Worm (Caenorhabditis elegans) whole organism, L4 larva: ENCODE data around the gene F56D6.21.

ENCODE experiments used
- F26F4.8 ChIP-seq: fragments of 200-800 bp; sonication (Bioruptor generic); conservative IDR thresholded peaks from 2 replicates; pipeline ENCODE4 v1.3.6; 2022; ENCODE audit warnings: missing genetic modification characterization, missing compliant biosample characterization
- F44E2.7 ChIP-seq: fragments of 200-800 bp; sonication (Bioruptor generic); IDR thresholded peaks from 2 replicates; pipeline ENCODE4 v2.1.2; 2022; ENCODE audit warnings: missing genetic modification characterization, missing compliant biosample characterization
- R02D3.7 ChIP-seq: fragments of 150-350 bp; sonication (generic microtip); optimal IDR thresholded peaks from 3 replicates; lab custom pipeline; 2014; ENCODE audit warnings: missing biosample characterization, missing genetic modification characterization
- Y75B8A.6 ChIP-seq: fragments of 200-800 bp; sonication (Bioruptor generic); IDR thresholded peaks from 2 replicates; pipeline ENCODE4 v1.3.6; 2022; ENCODE audit warnings: missing genetic modification reagents, missing genetic modification characterization, missing compliant biosample characterization
- ZK337.2 ChIP-seq: fragments of 200-800 bp; sonication (Bioruptor generic); IDR thresholded peaks from 2 replicates; pipeline ENCODE4 v1.3.6; 2022; ENCODE audit warnings: missing genetic modification reagents, missing genetic modification characterization, missing compliant biosample characterization
- ZK546.5 ChIP-seq, 2 experiments: sonication (generic microtip); optimal IDR thresholded peaks; 2 replicates each; lab custom pipeline; 2017; ENCODE audit warnings: missing biosample characterization in 2 of 2, missing genetic modification characterization in 2 of 2
- aha-1 ChIP-seq: fragments of 150-350 bp; peaks from one replicate; lab custom pipeline; 2014; ENCODE audit warnings: missing biosample characterization, missing genetic modification characterization
- ceh-28 ChIP-seq: fragments of 150-350 bp; optimal IDR thresholded peaks from 2 replicates; lab custom pipeline; 2014; ENCODE audit warnings: missing biosample characterization, missing genetic modification reagents, missing genetic modification characterization
- daf-19 ChIP-seq: fragments of 200-800 bp; sonication (Bioruptor generic); conservative IDR thresholded peaks from 2 replicates; pipeline ENCODE4 v1.3.6; 2022; ENCODE audit warnings: missing genetic modification characterization, missing compliant biosample characterization
- duxl-1 ChIP-seq: sonication (generic microtip); optimal IDR thresholded peaks from 2 replicates; lab custom pipeline; 2016; ENCODE audit warnings: mild to moderate bottlenecking, missing genetic modification characterization, moderate library complexity, missing compliant biosample characterization; ENCODE audit not compliant: poor library complexity
- fkh-10 ChIP-seq: fragments of 150-350 bp; optimal IDR thresholded peaks from 2 replicates; lab custom pipeline; 2014; ENCODE audit warnings: missing biosample characterization, missing genetic modification reagents, missing genetic modification characterization
- fos-1 ChIP-seq: fragments of 150-350 bp; optimal IDR thresholded peaks from 2 replicates; lab custom pipeline; 2014; ENCODE audit warnings: missing biosample characterization, missing genetic modification characterization
- gei-8 ChIP-seq: fragments of 200-800 bp; sonication (Bioruptor generic); optimal IDR thresholded peaks from 2 replicates; lab custom pipeline; 2018; ENCODE audit warnings: mild to moderate bottlenecking, missing genetic modification characterization, missing compliant biosample characterization
- jun-1 ChIP-seq: fragments of 150-350 bp; optimal IDR thresholded peaks from 2 replicates; lab custom pipeline; 2014; ENCODE audit warnings: missing biosample characterization, missing genetic modification reagents, missing genetic modification characterization
- lim-7 ChIP-seq: fragments of 200-800 bp; sonication (Bioruptor generic); IDR thresholded peaks from 2 replicates; pipeline ENCODE4 v1.3.6; 2022; ENCODE audit warnings: missing genetic modification characterization, missing compliant biosample characterization
- lin-29 ChIP-seq: fragments of 200-800 bp; sonication (Bioruptor generic); IDR thresholded peaks from 2 replicates; pipeline ENCODE4 v1.3.6; 2022; ENCODE audit warnings: missing genetic modification reagents, missing genetic modification characterization, missing compliant biosample characterization
- lin-39 ChIP-seq: fragments of 150-350 bp; optimal IDR thresholded peaks from 2 replicates; lab custom pipeline; 2014; ENCODE audit warnings: missing biosample characterization, missing genetic modification reagents, missing genetic modification characterization
- lir-3 ChIP-seq: sonication (generic microtip); optimal IDR thresholded peaks from 2 replicates; lab custom pipeline; 2016; ENCODE audit warnings: mild to moderate bottlenecking, missing genetic modification characterization, missing compliant biosample characterization
- lsy-2 ChIP-seq, 2 experiments: fragments of 150-350 bp in 1 of 2; sonication (generic microtip) in 1 of 2; optimal IDR thresholded peaks; 2 replicates each; lab custom pipeline; 2014 to 2017; ENCODE audit warnings: missing biosample characterization in 2 of 2, missing genetic modification characterization in 2 of 2
- mes-2 ChIP-seq: sonication (generic microtip); optimal IDR thresholded peaks from 2 replicates; lab custom pipeline; 2016; ENCODE audit warnings: missing genotype, mild to moderate bottlenecking, missing genetic modification characterization, missing compliant biosample characterization; ENCODE audit not compliant: poor library complexity, severe bottlenecking
- nhr-11 ChIP-seq: fragments of 150-350 bp; optimal IDR thresholded peaks from 2 replicates; lab custom pipeline; 2014; ENCODE audit warnings: missing biosample characterization, missing genetic modification characterization
- pha-4 ChIP-seq, 2 experiments: fragments of 150-350 bp in 1 of 2; fragments of 200-800 bp in 1 of 2; sonication (Bioruptor generic) in 1 of 2; IDR thresholded peaks in 1 of 2; optimal IDR thresholded peaks in 1 of 2; 2 replicates each; pipeline versions ENCODE4 v1.3.6 to Lab custom; 2014 to 2022; ENCODE audit warnings: missing genetic modification characterization in 2 of 2, missing genetic modification reagents in 2 of 2, missing biosample characterization in 1 of 2, missing compliant biosample characterization in 1 of 2
- rbr-2 ChIP-seq: sonication (generic microtip); optimal IDR thresholded peaks from 2 replicates; lab custom pipeline; 2016; ENCODE audit warnings: missing genotype, missing genetic modification characterization, missing compliant biosample characterization
- set-16 ChIP-seq: fragments of 200-800 bp; sonication (Bioruptor generic); IDR thresholded peaks from 2 replicates; pipeline ENCODE4 v1.3.6; 2022; ENCODE audit warnings: missing genetic modification reagents, missing genetic modification characterization, missing compliant biosample characterization
- skn-1 ChIP-seq: fragments of 150-350 bp; optimal IDR thresholded peaks from 2 replicates; lab custom pipeline; 2014; ENCODE audit warnings: missing biosample characterization, missing genetic modification characterization
- snpc-1.2 ChIP-seq: fragments of 200-800 bp; sonication (Bioruptor generic); IDR thresholded peaks from 2 replicates; pipeline ENCODE4 v1.3.6; 2022; ENCODE audit warnings: missing genetic modification reagents, missing genetic modification characterization, missing compliant biosample characterization
- snpc-4 ChIP-seq: fragments of 150-350 bp; optimal IDR thresholded peaks from 2 replicates; lab custom pipeline; 2014; ENCODE audit warnings: missing biosample characterization, missing genetic modification characterization
- tag-97 ChIP-seq: fragments of 200-800 bp; sonication (Bioruptor generic); IDR thresholded peaks from 2 replicates; pipeline ENCODE4 v1.3.6; 2022; ENCODE audit warnings: missing genetic modification characterization, missing compliant biosample characterization
- unc-62 ChIP-seq, 3 experiments: fragments of 150-350 bp in 1 of 3; sonication (generic microtip); optimal IDR thresholded peaks in 2 of 3; peaks in 1 of 3; 1 replicate in 1 of 3; 2 replicates in 2 of 3; lab custom pipeline; 2014 to 2017; ENCODE audit warnings: missing biosample characterization in 3 of 3, missing genetic modification characterization in 3 of 3, missing genetic modification reagents in 3 of 3, missing genotype in 1 of 3
- vab-7 ChIP-seq: fragments of 200-800 bp; sonication (Bioruptor generic); IDR thresholded peaks from 2 replicates; pipeline ENCODE4 v1.3.6; 2022; ENCODE audit warnings: missing genetic modification reagents, missing genetic modification characterization, missing compliant biosample characterization
- zfp-2 ChIP-seq: sonication (generic microtip); optimal IDR thresholded peaks from 2 replicates; lab custom pipeline; 2016; ENCODE audit warnings: mild to moderate bottlenecking, missing genetic modification characterization, missing compliant biosample characterization
- ztf-11 ChIP-seq: fragments of 150-350 bp; optimal IDR thresholded peaks from 2 replicates; lab custom pipeline; 2014; ENCODE audit warnings: missing biosample characterization, missing genetic modification characterization
- ztf-7 ChIP-seq: fragments of 150-350 bp; optimal IDR thresholded peaks from 2 replicates; lab custom pipeline; 2014; ENCODE audit warnings: missing biosample characterization, missing genetic modification characterization

Gene F56D6.21

ce11 chrIV:3904620-3905019, at the start of gene F56D6.21:
Gene F56D6.21 (plus strand): TSS chrIV:3904920.
- TF ChIP-seq tag-97 (no peak), skn-1 (no peak), ztf-11 (tag; lab: Kevin White, UChicago) (no peak), F26F4.8 (GFP tag; lab: Robert Waterston, UW) (no peak), fkh-10 (GFP tag; lab: Kevin White, UChicago) (no peak), lin-39 (tag; lab: Kevin White, UChicago) (no peak), unc-62 (GFP tag; optimal IDR thresholded peaks at IDR 0.05 in 1 of 2; lab: Kevin White, UChicago) (no peak), unc-62 (tag; optimal IDR thresholded peaks at IDR 0.05; lab: Kevin White, UChicago) (no peak), aha-1 (no peak), ztf-7 (tag; lab: Kevin White, UChicago) (no peak), vab-7 (GFP tag; lab: Robert Waterston, UW) (no peak), lim-7 (GFP tag; lab: Robert Waterston, UW) (no peak), mes-2 (tag; lab: Kevin White, UChicago) (no peak), lsy-2 (tag; optimal IDR thresholded peaks at IDR 0.05; lab: Kevin White, UChicago) (no peak)

ce11 chrIV:3855543-3855942, 49.2 kb upstream of the F56D6.21 start, which contains the start of gene zag-1:
Gene zag-1 (plus strand): TSS chrIV:3855843.
- TF ChIP-seq F44E2.7 (GFP tag; lab: Robert Waterston, UW) (no peak), fos-1 (tag; lab: Kevin White, UChicago) (peak; percentile 61)

ce11 chrIV:3856190-3856589, 48.5 kb upstream of the F56D6.21 start:
- TF ChIP-seq set-16 (GFP tag; lab: Robert Waterston, UW) (peak; percentile 25; the same call in 1 of the 2 replicates), pha-4 (GFP tag; IDR thresholded peaks at IDR 0.05; lab: Robert Waterston, UW) (no peak), pha-4 (tag; optimal IDR thresholded peaks at IDR 0.05; lab: Kevin White, UChicago) (no peak)

ce11 chrIV:3857999-3858552, 46.6 kb upstream of the F56D6.21 start:
- TF ChIP-seq unc-62 (GFP tag; optimal IDR thresholded peaks at IDR 0.05 in 1 of 2; lab: Kevin White, UChicago): peak in 1 of 2 experiments; percentile 95
- no peak for TF ChIP-seq unc-62 (tag; optimal IDR thresholded peaks at IDR 0.05; lab: Kevin White, UChicago)
- TF ChIP-seq tag-97: no peak
- no peak for TF ChIP-seq lir-3 (tag; lab: Kevin White, UChicago)
- no peak for TF ChIP-seq R02D3.7

- TF ChIP-seq set-16 (GFP tag; lab: Robert Waterston, UW): peak; percentile 70; the same call in 1 of the 2 replicates
- no peak for TF ChIP-seq zfp-2 (tag; lab: Kevin White, UChicago)
- TF ChIP-seq, all 104 proteins: peak for 1
Observed at ce11 chrIV:3859552-3859951, 45.2 kb upstream of the F56D6.21 start.

ce11 chrIV:3860419-3860818, 44.3 kb upstream of the F56D6.21 start:
- TF ChIP-seq skn-1: no peak
- no peak for TF ChIP-seq gei-8
- no peak for TF ChIP-seq jun-1 (tag; lab: Kevin White, UChicago)
- no peak for TF ChIP-seq duxl-1 (tag; lab: Kevin White, UChicago)
- TF ChIP-seq snpc-4 (tag; lab: Kevin White, UChicago): no peak
- no peak for TF ChIP-seq rbr-2 (tag; lab: Kevin White, UChicago)
- TF ChIP-seq Y75B8A.6: no peak
- TF ChIP-seq fos-1 (tag; lab: Kevin White, UChicago): no peak
- no peak for TF ChIP-seq ceh-28 (tag; lab: Kevin White, UChicago)
- no peak for TF ChIP-seq ZK546.5 (tag; optimal IDR thresholded peaks at IDR 0.05; lab: Kevin White, UChicago)

ce11 chrIV:3862948-3863347, 41.8 kb upstream of the F56D6.21 start:
- peak; percentile 90 for TF ChIP-seq aha-1
- TF ChIP-seq lin-29: no peak
- no peak for TF ChIP-seq daf-19 (GFP tag; lab: Robert Waterston, UW)
- TF ChIP-seq nhr-11: no peak
- TF ChIP-seq ZK337.2 (GFP tag; lab: Robert Waterston, UW): no peak
- no peak for TF ChIP-seq snpc-1.2 (GFP tag; lab: Robert Waterston, UW)
